Worm (Caenorhabditis elegans) whole organism, L4/young adult: ENCODE results near the gene F45E12.5.

Source experiments
- W03F9.2 ChIP-seq: fragments of 150-350 bp; optimal IDR thresholded peaks from 2 replicates; lab custom pipeline; 2014; ENCODE audit warnings: missing biosample characterization, missing genetic modification characterization
- dao-5 ChIP-seq: sonication (generic microtip); optimal IDR thresholded peaks from 2 replicates; lab custom pipeline; 2016; ENCODE audit warnings: missing genotype, missing genetic modification characterization, moderate library complexity, missing compliant biosample characterization
- him-1 ChIP-seq: sonication (generic microtip); optimal IDR thresholded peaks from 2 replicates; lab custom pipeline; 2016; ENCODE audit warnings: missing genotype, missing genetic modification reagents, missing genetic modification characterization, missing compliant biosample characterization

- TF ChIP-seq him-1 (no peak), dao-5 (tag; lab: Kevin White, UChicago) (no peak), W03F9.2 (tag; lab: Kevin White, UChicago) (no peak)
Observed at ce11 chrII:7280584-7280983, 29.3 kb downstream of the F45E12.5 start.
